Worm (Caenorhabditis elegans) whole organism, young adult: ENCODE results near the gene sru-1.

Source experiments
- F57A8.1 ChIP-seq: fragments of 200-800 bp; sonication (Bioruptor generic); optimal IDR thresholded peaks from 2 replicates; lab custom pipeline; 2018; ENCODE audit warnings: mild to moderate bottlenecking, missing genetic modification characterization, moderate library complexity, missing compliant biosample characterization
- Y53G8AR.9 ChIP-seq: fragments of 200-800 bp; sonication (Bioruptor generic); conservative IDR thresholded peaks from 2 replicates; pipeline ENCODE4 v1.3.6; 2022; ENCODE audit warnings: missing genetic modification reagents, missing genetic modification characterization, missing compliant biosample characterization
- ZK185.1 ChIP-seq: sonication (generic microtip); optimal IDR thresholded peaks from 2 replicates; lab custom pipeline; 2016; ENCODE audit warnings: mild to moderate bottlenecking, missing genetic modification characterization, missing compliant biosample characterization; ENCODE audit not compliant: poor library complexity, severe bottlenecking
- attf-5 ChIP-seq: fragments of 200-800 bp; sonication (Bioruptor generic); optimal IDR thresholded peaks from 2 replicates; lab custom pipeline; 2018; ENCODE audit warnings: mild to moderate bottlenecking, missing genetic modification characterization, missing compliant biosample characterization
- ceh-100 ChIP-seq: fragments of 200-800 bp; sonication (Bioruptor generic); IDR thresholded peaks from 2 replicates; pipeline ENCODE4 v1.3.6; 2022; ENCODE audit warnings: missing genetic modification reagents, missing genetic modification characterization, missing compliant biosample characterization
- egrh-3 ChIP-seq: fragments of 200-800 bp; sonication (Bioruptor generic); IDR thresholded peaks from 2 replicates; pipeline ENCODE4 v1.3.6; 2022; ENCODE audit warnings: missing genetic modification reagents, missing genetic modification characterization, missing compliant biosample characterization
- nfya-1 ChIP-seq: sonication (generic microtip); optimal IDR thresholded peaks from 2 replicates; lab custom pipeline; 2017; ENCODE audit warnings: antibody characterized with exemption, missing compliant biosample characterization, missing genetic modification characterization, borderline replicate concordance; ENCODE audit not compliant: insufficient read depth
- unc-62 ChIP-seq: fragments of 150-350 bp; optimal IDR thresholded peaks from 2 replicates; lab custom pipeline; 2014; ENCODE audit warnings: missing biosample characterization, missing genetic modification reagents, missing genetic modification characterization
- ztf-6 ChIP-seq: fragments of 200-800 bp; sonication (Bioruptor generic); IDR thresholded peaks from 2 replicates; pipeline ENCODE4 v1.3.6; 2022; ENCODE audit warnings: missing genetic modification reagents, missing genetic modification characterization, missing compliant biosample characterization

ce11 chrIV:9512836-9513235, 24.4 kb downstream of the sru-1 start, which contains the start of gene C33A12.3:
- TF ChIP-seq ceh-100 (GFP tag; lab: Robert Waterston, UW) (no peak), unc-62 (GFP tag; lab: Kevin White, UChicago) (no peak), nfya-1 (no peak), ztf-6 (GFP tag; lab: Robert Waterston, UW) (no peak), ZK185.1 (tag; lab: Kevin White, UChicago) (no peak), F57A8.1 (GFP tag; lab: Kevin White, UChicago) (no peak), egrh-3 (GFP tag; lab: Robert Waterston, UW) (no peak), attf-5 (GFP tag; lab: Kevin White, UChicago) (no peak), Y53G8AR.9 (GFP tag; lab: Robert Waterston, UW) (no peak)
